Worm (Caenorhabditis elegans) whole organism, midembryonic: ENCODE results near the gene C07B5.8.

ENCODE experiments used
- T22C8.4 ChIP-seq: fragments of 200-800 bp; sonication (Bioruptor generic); IDR thresholded peaks from 2 replicates; pipeline ENCODE4 v1.3.6; 2022; ENCODE audit warnings: missing genetic modification characterization, missing compliant biosample characterization
- cog-1 ChIP-seq: sonication (generic microtip); optimal IDR thresholded peaks from 2 replicates; lab custom pipeline; 2016; ENCODE audit warnings: missing genetic modification characterization, missing compliant biosample characterization
- flt-1 ChIP-seq: fragments of 200-800 bp; sonication (Bioruptor generic); IDR thresholded peaks from 2 replicates; pipeline ENCODE4 v1.3.6; 2022; ENCODE audit warnings: missing genetic modification characterization, missing compliant biosample characterization
- klf-2 ChIP-seq: fragments of 200-800 bp; sonication (Bioruptor generic); conservative IDR thresholded peaks from 2 replicates; pipeline ENCODE4 v1.3.6; 2022; ENCODE audit warnings: missing genetic modification reagents, missing genetic modification characterization, missing compliant biosample characterization
- med-1 ChIP-seq: sonication (generic microtip); optimal IDR thresholded peaks from 2 replicates; lab custom pipeline; 2017; ENCODE audit warnings: missing genetic modification characterization, mild to moderate bottlenecking, missing compliant biosample characterization, antibody characterized with exemption, missing genetic modification reagents; ENCODE audit not compliant: insufficient read depth
- ref-1 ChIP-seq: fragments of 200-800 bp; sonication (Bioruptor generic); conservative IDR thresholded peaks from 2 replicates; pipeline ENCODE4 v1.3.6; 2022; ENCODE audit warnings: missing genetic modification reagents, missing genetic modification characterization, missing compliant biosample characterization
- tab-1 ChIP-seq: fragments of 200-800 bp; sonication (Bioruptor generic); IDR thresholded peaks from 2 replicates; pipeline ENCODE4 v1.3.6; 2022; ENCODE audit warnings: missing genetic modification characterization, missing compliant biosample characterization
- ztf-23 ChIP-seq: fragments of 200-800 bp; sonication (Bioruptor generic); IDR thresholded peaks from 2 replicates; pipeline ENCODE4 v1.3.6; 2022; ENCODE audit warnings: missing genetic modification reagents, missing genetic modification characterization, missing compliant biosample characterization
- ztf-29 ChIP-seq: fragments of 200-800 bp; sonication (Bioruptor generic); IDR thresholded peaks from 2 replicates; pipeline ENCODE4 v1.3.6; 2022; ENCODE audit warnings: missing genetic modification reagents, missing genetic modification characterization, missing compliant biosample characterization

Gene C07B5.8

DNA sequence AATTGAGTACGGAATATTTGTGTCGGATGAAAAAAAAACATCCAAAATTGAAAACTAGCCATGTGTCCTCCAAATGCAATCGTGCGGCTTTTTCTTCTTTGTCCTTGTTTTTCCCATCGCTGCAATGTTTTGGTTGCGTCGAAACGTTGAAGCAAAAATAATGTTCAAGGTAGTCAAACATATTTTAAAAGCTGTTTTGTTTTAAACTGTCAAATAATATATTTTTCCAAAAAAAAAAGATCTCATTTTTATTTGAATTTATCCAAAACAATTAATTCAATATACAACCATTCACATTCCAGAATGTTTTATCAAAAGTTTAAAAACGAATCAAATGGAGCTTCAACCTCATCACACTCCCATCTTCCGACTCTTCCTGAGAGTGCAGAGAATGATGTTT lies 17.8 kb downstream of the C07B5.8 start, which contains the start of gene C07B5.6:
TSS of gene C07B5.6 (plus strand) at position 301 of the 400 bp plus-strand sequence.
- TF ChIP-seq tab-1 (GFP tag; lab: Robert Waterston, UW) = no peak
- TF ChIP-seq ztf-29 (GFP tag; lab: Robert Waterston, UW) = no peak
- TF ChIP-seq med-1 (GFP tag; lab: Kevin White, UChicago) = no peak
- TF ChIP-seq T22C8.4 (GFP tag; lab: Robert Waterston, UW) = no peak
- TF ChIP-seq flt-1 (GFP tag; lab: Robert Waterston, UW) = no peak
- no peak for TF ChIP-seq cog-1 (tag; lab: Kevin White, UChicago)
- no peak for TF ChIP-seq klf-2
- no peak for TF ChIP-seq ref-1 (GFP tag; lab: Robert Waterston, UW)
- TF ChIP-seq ztf-23 (GFP tag; lab: Robert Waterston, UW) = no peak

DNA sequence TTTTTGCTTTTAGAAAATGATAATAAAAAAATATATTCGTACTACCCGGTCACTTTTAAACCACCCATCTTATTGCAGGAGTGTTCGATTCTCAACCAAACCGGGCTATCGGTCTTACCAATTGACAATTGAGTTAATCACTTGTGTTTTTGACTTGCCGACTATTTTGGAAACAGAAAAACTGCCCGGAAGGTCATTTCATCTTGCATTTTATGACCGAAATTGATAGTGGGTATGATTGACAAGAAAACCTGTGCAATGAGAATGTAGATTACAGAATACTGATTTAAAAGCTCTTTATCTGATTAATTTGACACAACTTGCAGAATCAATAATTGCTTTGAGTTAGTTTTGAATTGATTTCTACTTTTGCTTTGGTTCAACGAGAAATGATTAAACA lies 19.5 kb downstream of the C07B5.8 start, which contains the start of gene C07B5.2:
TSS of gene C07B5.2 (minus strand) at position 101 of the 400 bp plus-strand sequence.
- no peak for TF ChIP-seq med-1 (GFP tag; lab: Kevin White, UChicago)
- TF ChIP-seq ztf-29 (GFP tag; lab: Robert Waterston, UW) = no peak
- TF ChIP-seq flt-1 (GFP tag; lab: Robert Waterston, UW) = no peak
- no peak for TF ChIP-seq klf-2
- no peak for TF ChIP-seq T22C8.4 (GFP tag; lab: Robert Waterston, UW)
- no peak for TF ChIP-seq tab-1 (GFP tag; lab: Robert Waterston, UW)

DNA sequence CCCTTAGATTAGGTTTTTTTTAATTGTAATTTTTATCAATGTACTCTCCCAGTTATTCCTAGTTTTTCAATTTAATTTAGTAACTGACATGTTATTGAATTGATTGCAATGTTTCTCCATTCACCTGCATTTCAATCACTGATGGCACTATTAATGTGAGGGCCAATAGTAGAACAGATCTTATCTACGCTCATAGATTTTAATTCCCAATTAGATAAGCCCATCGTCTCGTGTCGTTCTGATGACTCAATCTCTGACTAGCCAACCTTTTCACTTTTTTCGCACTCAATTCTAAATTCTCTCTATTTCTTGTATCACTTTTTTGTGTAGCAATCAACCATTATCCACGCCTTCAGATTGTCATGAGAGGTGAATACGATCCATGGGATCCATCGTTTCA lies 24.1 kb downstream of the C07B5.8 start:
- TF ChIP-seq T22C8.4 (GFP tag; lab: Robert Waterston, UW) (no peak), klf-2 (no peak), ref-1 (GFP tag; lab: Robert Waterston, UW) (no peak), med-1 (GFP tag; lab: Kevin White, UChicago) (no peak), tab-1 (GFP tag; lab: Robert Waterston, UW) (no peak), ztf-29 (GFP tag; lab: Robert Waterston, UW) (no peak), cog-1 (tag; lab: Kevin White, UChicago) (no peak), flt-1 (GFP tag; lab: Robert Waterston, UW) (no peak), ztf-23 (GFP tag; lab: Robert Waterston, UW) (no peak)

DNA sequence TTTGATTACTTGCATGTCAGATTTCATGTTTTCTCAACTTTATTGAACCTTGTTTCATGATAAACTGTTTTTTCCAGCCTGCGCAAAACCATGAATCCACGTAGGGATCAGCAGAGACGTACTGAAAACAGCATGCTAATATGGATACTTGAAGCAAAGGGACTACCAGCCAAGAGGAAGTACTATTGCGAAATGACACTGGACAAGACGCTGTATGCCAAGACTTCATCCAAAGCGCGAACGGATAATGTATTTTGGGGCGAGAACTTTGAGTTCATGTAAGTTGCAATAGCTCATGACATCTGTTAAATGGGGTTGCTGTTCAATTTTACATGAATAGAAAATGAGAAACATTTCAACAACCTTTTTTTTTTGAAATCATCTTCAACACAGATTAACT lies 26.1 kb downstream of the C07B5.8 start:
- TF ChIP-seq T22C8.4 (GFP tag; lab: Robert Waterston, UW) = no peak
- TF ChIP-seq flt-1 (GFP tag; lab: Robert Waterston, UW) = no peak
- TF ChIP-seq klf-2 = no peak
- TF ChIP-seq ref-1 (GFP tag; lab: Robert Waterston, UW) = no peak
- TF ChIP-seq ztf-29 (GFP tag; lab: Robert Waterston, UW) = no peak
- TF ChIP-seq ztf-23 (GFP tag; lab: Robert Waterston, UW) = no peak
- TF ChIP-seq cog-1 (tag; lab: Kevin White, UChicago) = no peak
- TF ChIP-seq tab-1 (GFP tag; lab: Robert Waterston, UW) = no peak
- no peak for TF ChIP-seq med-1 (GFP tag; lab: Kevin White, UChicago)

DNA sequence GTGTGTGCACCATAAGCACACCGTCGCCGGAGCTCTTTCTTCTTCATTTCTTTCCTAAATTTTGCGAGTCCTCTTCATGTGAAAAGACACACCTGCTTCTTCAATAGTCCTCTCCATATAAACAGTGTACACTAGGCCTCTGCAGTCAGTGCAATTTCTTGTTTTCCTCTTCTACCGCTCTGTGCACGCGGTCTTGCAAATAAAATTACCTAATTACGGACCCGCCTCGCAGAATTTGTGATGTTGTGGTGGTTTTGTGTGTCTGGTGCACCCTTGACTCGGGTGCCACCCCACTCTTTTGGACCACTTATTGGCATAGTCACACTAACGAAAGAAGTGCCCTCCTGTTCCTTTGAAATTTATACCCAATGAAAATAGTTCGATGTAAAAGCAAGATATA lies 26.6 kb downstream of the C07B5.8 start:
- TF ChIP-seq ztf-29 (GFP tag; lab: Robert Waterston, UW) (no peak), flt-1 (GFP tag; lab: Robert Waterston, UW) (no peak), klf-2 (no peak), tab-1 (GFP tag; lab: Robert Waterston, UW) (no peak), T22C8.4 (GFP tag; lab: Robert Waterston, UW) (no peak), med-1 (GFP tag; lab: Kevin White, UChicago) (no peak), cog-1 (tag; lab: Kevin White, UChicago) (no peak), ref-1 (GFP tag; lab: Robert Waterston, UW) (no peak), ztf-23 (GFP tag; lab: Robert Waterston, UW) (no peak)

DNA sequence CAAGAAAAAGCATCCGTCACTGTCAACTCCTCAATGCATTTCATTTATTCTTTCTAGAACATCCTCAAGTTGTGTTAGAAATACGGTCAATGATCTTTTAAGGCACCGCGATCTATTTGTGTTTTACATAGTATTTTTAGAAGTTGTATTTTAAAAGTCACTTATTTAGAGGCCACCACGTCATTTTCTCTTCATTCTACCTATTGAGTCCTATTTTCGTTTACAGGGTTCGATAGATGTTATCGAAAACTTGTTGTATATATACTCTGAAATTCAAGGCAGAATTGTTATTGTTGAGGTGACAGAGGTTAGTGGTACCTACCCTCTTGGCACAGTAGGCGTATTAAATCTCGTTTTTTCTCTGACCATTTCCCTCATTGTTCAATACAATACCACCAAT lies 27.0 kb downstream of the C07B5.8 start:
- no peak for TF ChIP-seq tab-1 (GFP tag; lab: Robert Waterston, UW)
- no peak for TF ChIP-seq ref-1 (GFP tag; lab: Robert Waterston, UW)
- no peak for TF ChIP-seq ztf-29 (GFP tag; lab: Robert Waterston, UW)
- TF ChIP-seq klf-2 = no peak
- TF ChIP-seq cog-1 (tag; lab: Kevin White, UChicago) = no peak
- no peak for TF ChIP-seq med-1 (GFP tag; lab: Kevin White, UChicago)
- TF ChIP-seq T22C8.4 (GFP tag; lab: Robert Waterston, UW) = no peak

DNA sequence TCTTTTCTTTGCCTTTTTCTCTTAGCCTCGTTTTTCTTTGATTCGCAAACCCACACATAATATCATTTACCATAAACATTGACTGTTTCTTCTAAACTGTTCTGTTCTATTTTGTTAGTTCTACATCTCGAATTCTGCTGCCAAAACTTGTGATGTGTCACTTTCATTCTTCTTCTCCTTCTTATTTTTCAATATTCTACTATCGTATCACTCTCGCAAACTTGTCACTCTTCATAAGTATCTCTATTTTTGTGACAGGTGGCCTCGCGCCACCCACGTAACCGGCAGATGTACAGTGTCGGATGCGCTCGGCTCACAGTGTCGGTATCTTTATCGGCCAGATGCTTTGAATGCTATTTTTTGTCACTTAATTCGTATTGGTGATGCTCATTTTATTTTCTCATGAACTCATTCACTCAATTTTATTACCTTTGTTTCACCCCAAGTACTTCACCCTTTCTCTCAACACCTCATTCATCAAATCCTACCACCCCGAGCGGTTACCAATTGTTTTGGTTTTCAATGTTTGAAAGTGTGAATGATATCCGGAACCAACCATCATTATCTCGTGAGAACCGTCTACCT lies 28.0 kb downstream of the C07B5.8 start:
- TF ChIP-seq cog-1 (tag; lab: Kevin White, UChicago) (no peak), ztf-29 (GFP tag; lab: Robert Waterston, UW) (no peak), ztf-23 (GFP tag; lab: Robert Waterston, UW) (no peak), T22C8.4 (GFP tag; lab: Robert Waterston, UW) (no peak), ref-1 (GFP tag; lab: Robert Waterston, UW) (no peak), klf-2 (no peak), flt-1 (GFP tag; lab: Robert Waterston, UW) (no peak), tab-1 (GFP tag; lab: Robert Waterston, UW) (no peak)

DNA sequence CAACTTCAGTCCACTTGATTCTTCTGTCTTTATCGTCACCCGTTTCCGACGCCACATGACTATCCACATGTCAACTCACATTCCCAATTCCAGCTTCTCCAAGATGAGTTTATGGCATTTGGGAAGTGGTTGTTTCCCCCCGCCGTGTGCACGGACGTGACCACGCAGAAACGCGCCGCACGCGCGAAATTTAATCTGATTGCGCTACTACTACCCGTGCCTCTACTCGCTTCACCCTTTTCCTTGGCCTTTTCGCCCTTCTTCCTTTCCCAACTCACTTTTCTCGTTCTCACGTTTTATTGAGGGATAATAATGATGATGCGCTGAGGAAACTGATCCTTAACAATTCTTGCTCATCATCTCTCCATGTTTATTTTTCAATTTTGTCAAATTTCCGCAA lies 30.2 kb downstream of the C07B5.8 start:
- TF ChIP-seq flt-1 (GFP tag; lab: Robert Waterston, UW) (no peak), ztf-23 (GFP tag; lab: Robert Waterston, UW) (0 out of 2 replicates have a peak, but pooled peaks have one; percentile 61)

DNA sequence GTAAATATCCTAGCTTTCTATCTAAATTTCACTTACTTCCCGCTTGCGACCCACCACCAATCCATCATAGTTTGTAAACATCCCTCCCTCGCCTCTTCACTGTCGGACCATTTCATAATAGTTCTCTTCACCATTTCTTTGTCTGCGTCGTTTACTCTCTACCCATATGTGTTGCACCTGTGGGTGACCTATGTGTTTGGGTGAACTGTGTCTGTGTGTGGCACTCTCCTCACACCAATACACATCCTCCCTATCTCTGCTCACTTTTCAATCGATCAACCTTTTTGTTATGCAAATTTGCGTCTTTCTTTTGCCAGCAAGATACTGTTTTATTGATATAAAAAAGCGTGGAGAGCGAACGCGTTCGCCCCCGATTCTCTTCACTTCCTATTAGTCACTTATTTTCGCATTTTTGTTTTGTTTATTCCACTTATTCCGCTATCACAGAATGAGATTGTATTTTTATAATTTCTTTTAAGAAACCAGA lies 31.6 kb downstream of the C07B5.8 start:
- no peak for TF ChIP-seq klf-2
- TF ChIP-seq T22C8.4 (GFP tag; lab: Robert Waterston, UW) = 0 out of 2 replicates have a peak, but pooled peaks have one; percentile 47
- TF ChIP-seq ref-1 (GFP tag; lab: Robert Waterston, UW) = no peak
- TF ChIP-seq med-1 (GFP tag; lab: Kevin White, UChicago) = no peak
- TF ChIP-seq flt-1 (GFP tag; lab: Robert Waterston, UW) = no peak
- no peak for TF ChIP-seq tab-1 (GFP tag; lab: Robert Waterston, UW)
- TF ChIP-seq cog-1 (tag; lab: Kevin White, UChicago) = no peak
